Worm (Caenorhabditis elegans): ENCODE measurements around the gene cbs-2.
"Not testable (repeated sequence)": the region's sequence is repeated elsewhere in the genome, so short reads cannot be mapped to it uniquely, and the experiment has no call there.

- TF ChIP-seq nhr-76 (tag; optimal IDR thresholded peaks at IDR 0.05); unc-62 (GFP tag; optimal IDR thresholded peaks at IDR 0.05); aly-2 (tag; optimal IDR thresholded peaks at IDR 0.05); pha-4 (tag; optimal IDR thresholded peaks at IDR 0.05); nhr-11 (tag; optimal IDR thresholded peaks at IDR 0.05); nfya-1 (tag; optimal IDR thresholded peaks at IDR 0.05; ENCODE audit: insufficient read depth); mml-1 (tag; optimal IDR thresholded peaks at IDR 0.05); snpc-4 (tag; optimal IDR thresholded peaks at IDR 0.05); ztf-11 (tag; optimal IDR thresholded peaks at IDR 0.05); nhr-237 (tag; optimal IDR thresholded peaks at IDR 0.05); eor-1 (tag; optimal IDR thresholded peaks at IDR 0.05); skn-1 (tag; optimal IDR thresholded peaks at IDR 0.05): not testable (repeated sequence)
- TF ChIP-seq ceh-28 (tag; optimal IDR thresholded peaks at IDR 0.05), result peak; percentile 85
These were observed 1.5 kb upstream of the cbs-2 start for ce11 chrII:2224916-2225315.

Data from whole organism, L3 larva.